Fruit fly (Drosophila melanogaster) S2 (cell line): ENCODE results near the gene CG8379.

Experiments
- CG8478 ChIP-seq: fragments of >200 bp; optimal IDR thresholded peaks from 2 replicates; lab custom pipeline; 2018
- CTCF ChIP-seq, 2 experiments: fragments of >200 bp; optimal IDR thresholded peaks; 2 replicates each; lab custom pipeline; 2018

DNA sequence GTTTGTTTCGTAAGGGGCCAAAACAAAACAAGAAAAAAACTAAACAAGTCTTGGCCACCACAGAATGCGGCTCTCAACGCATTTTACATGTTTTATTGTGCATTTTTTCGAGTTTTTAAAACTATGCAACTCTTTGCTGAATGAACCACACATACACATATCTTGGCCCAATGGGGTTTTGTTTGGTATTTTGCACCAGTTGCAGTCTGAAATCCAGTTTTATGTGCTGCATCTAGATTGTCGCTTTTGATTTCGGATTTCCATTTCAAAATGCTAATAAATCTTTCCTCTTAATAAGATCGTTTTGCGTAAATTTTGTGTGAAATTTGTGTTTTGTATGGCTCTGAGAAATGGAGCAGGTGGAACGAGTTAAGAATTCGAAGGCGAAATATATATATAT lies 29.5 kb downstream of the CG8379 start:
- no peak for TF ChIP-seq CTCF (optimal IDR thresholded peaks at IDR 0.05; lab: Kevin White, UChicago)
- no peak for TF ChIP-seq CG8478
